Worm (Caenorhabditis elegans) whole organism, L4 larva: Measurements from ENCODE around the gene T11F9.14.
"Not testable (repeated sequence)": the region's sequence is repeated elsewhere in the genome, so short reads cannot be mapped to it uniquely, and the experiment has no call there.

ENCODE experiments used
- D1046.2 ChIP-seq: fragments of 200-800 bp; sonication (Bioruptor generic); IDR thresholded peaks from 2 replicates; pipeline ENCODE4 v1.3.6; 2022; ENCODE audit warnings: missing genetic modification characterization, missing compliant biosample characterization
- F10B5.3 ChIP-seq: sonication (generic microtip); optimal IDR thresholded peaks from 2 replicates; lab custom pipeline; 2016; ENCODE audit warnings: mild to moderate bottlenecking, missing genetic modification characterization, missing compliant biosample characterization
- F37D6.2 ChIP-seq: sonication (generic microtip); optimal IDR thresholded peaks from 2 replicates; lab custom pipeline; 2016; ENCODE audit warnings: mild to moderate bottlenecking, missing genetic modification characterization, missing compliant biosample characterization
- F44E2.7 ChIP-seq: fragments of 200-800 bp; sonication (Bioruptor generic); IDR thresholded peaks from 2 replicates; pipeline ENCODE4 v2.1.2; 2022; ENCODE audit warnings: missing genetic modification characterization, missing compliant biosample characterization
- F49E8.2 ChIP-seq: sonication (generic microtip); optimal IDR thresholded peaks from 2 replicates; lab custom pipeline; 2016; ENCODE audit warnings: missing compliant biosample characterization, mild to moderate bottlenecking, missing genetic modification characterization, borderline replicate concordance
- R02D3.7 ChIP-seq: fragments of 150-350 bp; sonication (generic microtip); optimal IDR thresholded peaks from 3 replicates; lab custom pipeline; 2014; ENCODE audit warnings: missing biosample characterization, missing genetic modification characterization
- T20F7.1 ChIP-seq: fragments of 200-800 bp; sonication (Bioruptor generic); optimal IDR thresholded peaks from 2 replicates; lab custom pipeline; 2018; ENCODE audit warnings: mild to moderate bottlenecking, missing genetic modification characterization, missing compliant biosample characterization
- Y105C5A.15 ChIP-seq: fragments of 200-800 bp; sonication (Bioruptor generic); IDR thresholded peaks from 2 replicates; pipeline ENCODE4 v1.3.6; 2022; ENCODE audit warnings: missing genetic modification characterization, missing compliant biosample characterization
- Y5F2A.4 ChIP-seq: fragments of 200-800 bp; sonication (Bioruptor generic); optimal IDR thresholded peaks from 2 replicates; lab custom pipeline; 2018; ENCODE audit warnings: mild to moderate bottlenecking, missing genetic modification characterization, missing compliant biosample characterization
- ZK337.2 ChIP-seq: fragments of 200-800 bp; sonication (Bioruptor generic); IDR thresholded peaks from 2 replicates; pipeline ENCODE4 v1.3.6; 2022; ENCODE audit warnings: missing genetic modification reagents, missing genetic modification characterization, missing compliant biosample characterization
- attf-4 ChIP-seq: sonication (generic microtip); optimal IDR thresholded peaks from 3 replicates; lab custom pipeline; 2017; ENCODE audit warnings: missing biosample characterization, missing genetic modification characterization
- ceh-32 ChIP-seq: sonication (generic microtip); optimal IDR thresholded peaks from 2 replicates; lab custom pipeline; 2016; ENCODE audit warnings: mild to moderate bottlenecking, missing genetic modification characterization, missing compliant biosample characterization; ENCODE audit not compliant: poor library complexity
- ceh-82 ChIP-seq: sonication (generic microtip); optimal IDR thresholded peaks from 2 replicates; lab custom pipeline; 2017; ENCODE audit warnings: missing biosample characterization, missing genetic modification characterization
- daf-12 ChIP-seq: fragments of 150-350 bp; optimal IDR thresholded peaks from 2 replicates; lab custom pipeline; 2014; ENCODE audit warnings: missing biosample characterization, missing genetic modification reagents, missing genetic modification characterization
- daf-19 ChIP-seq: fragments of 200-800 bp; sonication (Bioruptor generic); conservative IDR thresholded peaks from 2 replicates; pipeline ENCODE4 v1.3.6; 2022; ENCODE audit warnings: missing genetic modification characterization, missing compliant biosample characterization
- daf-8 ChIP-seq: fragments of 200-800 bp; sonication (Bioruptor generic); IDR thresholded peaks from 2 replicates; pipeline ENCODE4 v1.3.6; 2022; ENCODE audit warnings: missing genetic modification characterization, missing compliant biosample characterization
- dmd-9 ChIP-seq: fragments of 200-800 bp; sonication (Bioruptor generic); IDR thresholded peaks from 2 replicates; pipeline ENCODE4 v1.3.6; 2022; ENCODE audit warnings: missing genetic modification reagents, missing genetic modification characterization, missing compliant biosample characterization
- dve-1 ChIP-seq: sonication (generic microtip); optimal IDR thresholded peaks from 2 replicates; lab custom pipeline; 2017; ENCODE audit warnings: antibody characterized with exemption, mild to moderate bottlenecking, missing genetic modification characterization, missing compliant biosample characterization; ENCODE audit not compliant: insufficient read depth
- fos-1 ChIP-seq: fragments of 150-350 bp; optimal IDR thresholded peaks from 2 replicates; lab custom pipeline; 2014; ENCODE audit warnings: missing biosample characterization, missing genetic modification characterization
- gei-8 ChIP-seq: fragments of 200-800 bp; sonication (Bioruptor generic); optimal IDR thresholded peaks from 2 replicates; lab custom pipeline; 2018; ENCODE audit warnings: mild to moderate bottlenecking, missing genetic modification characterization, missing compliant biosample characterization
- hlh-11 ChIP-seq: fragments of 200-800 bp; sonication (Bioruptor generic); optimal IDR thresholded peaks from 2 replicates; lab custom pipeline; 2018; ENCODE audit warnings: mild to moderate bottlenecking, missing genetic modification characterization, missing compliant biosample characterization
- hlh-30 ChIP-seq: sonication (generic microtip); optimal IDR thresholded peaks from 2 replicates; lab custom pipeline; 2017; ENCODE audit warnings: antibody characterized with exemption, mild to moderate bottlenecking, missing genetic modification characterization, missing compliant biosample characterization; ENCODE audit not compliant: insufficient read depth
- jun-1 ChIP-seq: fragments of 150-350 bp; optimal IDR thresholded peaks from 2 replicates; lab custom pipeline; 2014; ENCODE audit warnings: missing biosample characterization, missing genetic modification reagents, missing genetic modification characterization
- lim-7 ChIP-seq: fragments of 200-800 bp; sonication (Bioruptor generic); IDR thresholded peaks from 2 replicates; pipeline ENCODE4 v1.3.6; 2022; ENCODE audit warnings: missing genetic modification characterization, missing compliant biosample characterization
- lin-29 ChIP-seq: fragments of 200-800 bp; sonication (Bioruptor generic); IDR thresholded peaks from 2 replicates; pipeline ENCODE4 v1.3.6; 2022; ENCODE audit warnings: missing genetic modification reagents, missing genetic modification characterization, missing compliant biosample characterization
- lin-38 ChIP-seq: fragments of 200-800 bp; sonication (Bioruptor generic); IDR thresholded peaks from 2 replicates; pipeline ENCODE4 v1.3.6; 2022; ENCODE audit warnings: missing genetic modification reagents, missing genetic modification characterization, missing compliant biosample characterization
- lin-39 ChIP-seq: fragments of 150-350 bp; optimal IDR thresholded peaks from 2 replicates; lab custom pipeline; 2014; ENCODE audit warnings: missing biosample characterization, missing genetic modification reagents, missing genetic modification characterization
- madf-9 ChIP-seq: fragments of 200-800 bp; sonication (Bioruptor generic); conservative IDR thresholded peaks from 2 replicates; pipeline ENCODE4 v1.3.6; 2022; ENCODE audit warnings: missing genetic modification reagents, missing genetic modification characterization, missing compliant biosample characterization
- mdl-1 ChIP-seq, 2 experiments: fragments of 150-350 bp in 1 of 2; sonication (generic microtip) in 1 of 2; optimal IDR thresholded peaks; 2 replicates each; lab custom pipeline; 2014 to 2017; ENCODE audit warnings: missing biosample characterization in 2 of 2, missing genetic modification characterization in 2 of 2
- mdt-29 ChIP-seq: fragments of 200-800 bp; sonication (Bioruptor generic); IDR thresholded peaks from 2 replicates; pipeline ENCODE4 v1.3.6; 2022; ENCODE audit warnings: missing genetic modification reagents, missing genetic modification characterization, missing compliant biosample characterization
- mxl-2 ChIP-seq: fragments of 200-800 bp; sonication (Bioruptor generic); conservative IDR thresholded peaks from 2 replicates; pipeline ENCODE4 v1.3.6; 2022; ENCODE audit warnings: missing genetic modification reagents, missing genetic modification characterization, missing compliant biosample characterization
- nhr-10 ChIP-seq: fragments of 150-350 bp; optimal IDR thresholded peaks from 2 replicates; lab custom pipeline; 2014; ENCODE audit warnings: missing biosample characterization, missing genetic modification characterization
- nhr-111 ChIP-seq: fragments of 200-800 bp; sonication (Bioruptor generic); optimal IDR thresholded peaks from 2 replicates; lab custom pipeline; 2018; ENCODE audit warnings: mild to moderate bottlenecking, missing genetic modification characterization, missing compliant biosample characterization
- nhr-28 ChIP-seq: fragments of 150-350 bp; optimal IDR thresholded peaks from 2 replicates; lab custom pipeline; 2014; ENCODE audit warnings: missing biosample characterization, missing genetic modification characterization
- nhr-41 ChIP-seq: fragments of 200-800 bp; sonication (Bioruptor generic); IDR thresholded peaks from 2 replicates; pipeline ENCODE4 v1.3.6; 2022; ENCODE audit warnings: missing genetic modification reagents, missing genetic modification characterization, missing compliant biosample characterization
- nhr-42 ChIP-seq: fragments of 200-800 bp; sonication (Bioruptor generic); IDR thresholded peaks from 2 replicates; pipeline ENCODE4 v1.3.6; 2022; ENCODE audit warnings: missing genetic modification characterization, missing compliant biosample characterization
- nhr-6 ChIP-seq: fragments of 150-350 bp; optimal IDR thresholded peaks from 2 replicates; lab custom pipeline; 2014; ENCODE audit warnings: missing biosample characterization, missing genetic modification characterization
- pha-4 ChIP-seq, 2 experiments: fragments of 150-350 bp in 1 of 2; fragments of 200-800 bp in 1 of 2; sonication (Bioruptor generic) in 1 of 2; IDR thresholded peaks in 1 of 2; optimal IDR thresholded peaks in 1 of 2; 2 replicates each; pipeline versions ENCODE4 v1.3.6 to Lab custom; 2014 to 2022; ENCODE audit warnings: missing genetic modification characterization in 2 of 2, missing genetic modification reagents in 2 of 2, missing biosample characterization in 1 of 2, missing compliant biosample characterization in 1 of 2
- skn-1 ChIP-seq: fragments of 150-350 bp; optimal IDR thresholded peaks from 2 replicates; lab custom pipeline; 2014; ENCODE audit warnings: missing biosample characterization, missing genetic modification characterization
- snpc-4 ChIP-seq: fragments of 150-350 bp; optimal IDR thresholded peaks from 2 replicates; lab custom pipeline; 2014; ENCODE audit warnings: missing biosample characterization, missing genetic modification characterization
- unc-130 ChIP-seq: sonication (generic microtip); optimal IDR thresholded peaks from 2 replicates; lab custom pipeline; 2016; ENCODE audit warnings: missing genetic modification reagents, missing genetic modification characterization, missing compliant biosample characterization
- unc-62 ChIP-seq, 3 experiments: fragments of 150-350 bp in 1 of 3; sonication (generic microtip); optimal IDR thresholded peaks in 2 of 3; peaks in 1 of 3; 1 replicate in 1 of 3; 2 replicates in 2 of 3; lab custom pipeline; 2014 to 2017; ENCODE audit warnings: missing biosample characterization in 3 of 3, missing genetic modification characterization in 3 of 3, missing genetic modification reagents in 3 of 3, missing genotype in 1 of 3
- vab-7 ChIP-seq: fragments of 200-800 bp; sonication (Bioruptor generic); IDR thresholded peaks from 2 replicates; pipeline ENCODE4 v1.3.6; 2022; ENCODE audit warnings: missing genetic modification reagents, missing genetic modification characterization, missing compliant biosample characterization
- zfp-2 ChIP-seq: sonication (generic microtip); optimal IDR thresholded peaks from 2 replicates; lab custom pipeline; 2016; ENCODE audit warnings: mild to moderate bottlenecking, missing genetic modification characterization, missing compliant biosample characterization

T11F9.14 gene

DNA sequence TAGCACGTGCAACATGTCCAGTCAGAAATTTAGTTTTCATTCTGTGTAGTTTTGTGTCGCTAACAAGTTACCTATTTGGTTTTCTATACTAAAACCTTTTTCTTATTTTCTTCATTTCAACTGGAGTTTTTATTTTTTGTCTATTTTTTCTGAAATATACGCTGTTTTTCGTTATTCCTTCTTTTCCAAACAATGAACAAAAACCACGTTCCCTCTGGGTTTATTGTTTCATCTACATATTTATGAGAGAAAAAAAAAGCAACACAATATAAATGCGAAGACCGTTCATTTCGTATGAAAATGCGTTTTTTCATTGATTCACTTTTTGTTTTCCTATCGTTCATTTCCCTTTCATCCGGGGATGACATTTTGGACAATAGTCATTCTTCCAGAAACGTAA lies 1.2 kb downstream of the T11F9.14 start, which contains the start of gene T11F9.22:
Gene T11F9.22 (plus strand): TSS at position 301 of the 400 bp plus-strand sequence.
- no peak for TF ChIP-seq attf-4
- no peak for TF ChIP-seq gei-8
- TF ChIP-seq fos-1 (tag; lab: Kevin White, UChicago) = no peak
- no peak for TF ChIP-seq nhr-10 (tag; lab: Kevin White, UChicago)
- TF ChIP-seq ceh-32 (tag; lab: Kevin White, UChicago) = no peak
- TF ChIP-seq nhr-111 (GFP tag; lab: Kevin White, UChicago) = no peak
- TF ChIP-seq, all 104 proteins: peak for 0

DNA sequence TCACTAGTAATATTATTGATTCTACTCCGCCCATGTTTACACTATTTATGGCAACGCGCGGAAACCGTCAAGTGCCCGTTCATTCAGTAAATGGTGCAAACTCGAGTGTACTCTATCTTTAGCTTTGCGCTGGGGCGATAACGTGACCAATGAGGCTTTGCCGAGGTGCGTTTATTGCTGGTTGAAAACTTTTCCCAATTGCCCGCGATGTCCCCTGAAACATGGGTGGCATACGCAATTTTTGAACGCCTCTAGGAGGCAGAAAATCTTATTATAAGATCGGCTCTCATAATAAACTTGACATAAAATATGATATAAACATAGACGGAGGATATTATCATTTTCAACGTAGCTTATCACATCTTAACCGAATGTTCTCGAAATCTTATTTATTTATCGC lies 2.6 kb downstream of the T11F9.14 start:
- TF ChIP-seq unc-130 (peak; percentile 53), unc-62 (GFP tag; optimal IDR thresholded peaks at IDR 0.05 in 1 of 2; lab: Kevin White, UChicago) (peak in 1 of 2 experiments; percentile 41)
- TF ChIP-seq unc-62 (tag; optimal IDR thresholded peaks at IDR 0.05; lab: Kevin White, UChicago) = not testable (repeated sequence)

DNA sequence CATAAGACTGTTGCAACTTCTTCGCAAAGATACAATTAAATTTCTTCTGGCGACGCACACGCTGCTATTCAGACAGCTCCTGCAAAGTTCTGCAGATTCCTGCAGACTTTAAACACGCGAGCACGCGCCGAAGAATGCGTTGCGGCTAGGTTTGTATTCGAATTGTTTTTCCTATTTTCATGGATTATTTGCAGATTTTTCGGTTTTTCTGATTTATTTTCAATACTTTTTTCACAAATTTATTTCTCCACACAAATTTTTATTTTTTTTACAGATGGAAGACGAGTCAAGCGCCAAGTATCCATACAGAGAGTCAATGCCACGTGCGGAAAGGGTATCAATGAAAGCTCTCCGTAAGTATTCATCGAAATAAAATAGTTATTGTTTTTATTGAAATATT lies 5.0 kb downstream of the T11F9.14 start, which contains the start of gene T11F9.7:
Gene T11F9.7 (plus strand): TSS at position 301 of the 400 bp plus-strand sequence.
- not testable (repeated sequence) for TF ChIP-seq Y105C5A.15 (GFP tag; lab: Robert Waterston, UW); hlh-30; mxl-2 (GFP tag; lab: Robert Waterston, UW)

DNA sequence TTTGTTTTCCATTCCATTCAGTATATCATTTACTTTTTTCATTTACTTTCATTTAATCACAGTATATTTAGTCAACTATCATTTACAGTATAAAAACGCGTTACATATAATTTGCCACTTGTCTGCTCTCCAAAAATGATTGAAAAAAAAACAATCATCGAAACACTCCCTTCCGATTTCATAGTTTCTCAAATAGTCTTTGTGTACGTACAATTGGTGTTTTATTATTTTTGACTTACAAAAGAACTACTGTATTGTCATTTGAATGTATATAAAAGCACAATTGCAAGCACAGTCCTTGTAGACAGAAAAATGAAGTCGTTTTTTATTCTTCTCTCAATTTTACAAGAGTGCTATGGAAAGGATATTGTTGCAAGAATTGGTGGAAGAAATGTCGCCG lies 6.2 kb downstream of the T11F9.14 start, which contains the start of gene nas-22:
Gene nas-22 (plus strand): TSS at position 301 of the 400 bp plus-strand sequence.
- TF ChIP-seq ZK337.2 (GFP tag; lab: Robert Waterston, UW) (no peak), nhr-41 (no peak), pha-4 (GFP tag; IDR thresholded peaks at IDR 0.05; lab: Robert Waterston, UW) (no peak), pha-4 (tag; optimal IDR thresholded peaks at IDR 0.05; lab: Kevin White, UChicago) (no peak), daf-8 (GFP tag; lab: Robert Waterston, UW) (no peak), vab-7 (GFP tag; lab: Robert Waterston, UW) (no peak), daf-12 (no peak), hlh-11 (tag; lab: Kevin White, UChicago) (no peak), nhr-42 (GFP tag; lab: Robert Waterston, UW) (no peak), daf-19 (GFP tag; lab: Robert Waterston, UW) (no peak), snpc-4 (tag; lab: Kevin White, UChicago) (no peak), zfp-2 (no peak), T20F7.1 (no peak), lin-29 (GFP tag; lab: Robert Waterston, UW) (no peak), lin-39 (tag; lab: Kevin White, UChicago) (no peak), F44E2.7 (GFP tag; lab: Robert Waterston, UW) (no peak), D1046.2 (GFP tag; lab: Robert Waterston, UW) (no peak), nhr-28 (tag; lab: Kevin White, UChicago) (no peak), dve-1 (tag; lab: Kevin White, UChicago) (no peak), skn-1 (no peak), dmd-9 (GFP tag; lab: Robert Waterston, UW) (no peak)

DNA sequence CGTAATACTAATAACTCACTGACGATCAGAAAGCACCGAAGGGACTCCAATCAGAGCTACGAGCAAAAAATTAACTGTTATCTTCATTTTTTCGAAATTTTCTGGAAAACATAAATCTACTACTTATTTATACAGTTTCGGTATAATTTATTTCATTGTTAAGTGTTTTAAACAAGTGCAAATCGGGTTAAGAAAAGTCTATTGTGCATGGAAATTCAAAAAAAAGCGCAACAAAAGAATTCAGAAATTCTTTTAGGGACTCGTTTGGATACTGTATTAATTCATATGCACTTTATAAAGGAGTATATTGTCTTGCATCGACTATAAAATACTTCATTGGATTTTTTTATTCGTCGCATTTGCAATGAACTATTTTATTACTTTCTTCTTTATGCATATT lies 8.4 kb downstream of the T11F9.14 start, which contains the start of the genes nas-20 and nas-21:
Gene nas-20 (minus strand): TSS at position 101 of the 400 bp plus-strand sequence.
Gene nas-21 (plus strand): TSS at position 356 of the 400 bp plus-strand sequence.
- TF ChIP-seq ceh-82 (no peak), Y5F2A.4 (GFP tag; lab: Kevin White, UChicago) (no peak), lim-7 (no peak), nhr-10 (tag; lab: Kevin White, UChicago) (no peak), F49E8.2 (tag; lab: Kevin White, UChicago) (no peak), ceh-32 (tag; lab: Kevin White, UChicago) (no peak), F37D6.2 (no peak), lin-38 (GFP tag; lab: Robert Waterston, UW) (no peak), mdl-1 (tag; optimal IDR thresholded peaks at IDR 0.05; lab: Kevin White, UChicago) (no peak), F10B5.3 (tag; lab: Kevin White, UChicago) (no peak), zfp-2 (no peak), ZK337.2 (GFP tag; lab: Robert Waterston, UW) (no peak), R02D3.7 (tag; lab: Kevin White, UChicago) (no peak), jun-1 (tag; lab: Kevin White, UChicago) (no peak), madf-9 (GFP tag; lab: Robert Waterston, UW) (no peak), nhr-6 (no peak), mdt-29 (GFP tag; lab: Robert Waterston, UW) (no peak)
